Fruit fly (Drosophila melanogaster): ENCODE data around the gene CG18858.

- TF ChIP-seq psq (optimal IDR thresholded peaks at IDR 0.05) (no peak), Myc (optimal IDR thresholded peaks at IDR 0.05) (no peak), h (optimal IDR thresholded peaks at IDR 0.05) (no peak), Sin3A (optimal IDR thresholded peaks at IDR 0.05) (no peak), ttk (optimal IDR thresholded peaks at IDR 0.05) (no peak)
These were observed 31.5 kb downstream of the CG18858 start for dm6 chr2L:20427401-20427800.
